Fruit fly (Drosophila melanogaster) whole organism, embryonic: ENCODE data around the gene Hmbs.

Experiments
- B-H2 ChIP-seq: fragments of 200-800 bp; sonication (Bioruptor generic); optimal IDR thresholded peaks from 2 replicates; lab custom pipeline; 2018; ENCODE audit warnings: missing biosample characterization, mild to moderate bottlenecking, missing genetic modification characterization
- CG10274 ChIP-seq: fragments of 200-800 bp; sonication (Bioruptor generic); optimal IDR thresholded peaks from 3 replicates; lab custom pipeline; 2017; ENCODE audit warnings: missing biosample characterization, mild to moderate bottlenecking, missing genetic modification characterization
- CG13624 ChIP-seq: fragments of 200-800 bp; sonication (Bioruptor generic); optimal IDR thresholded peaks from 2 replicates; lab custom pipeline; 2016; ENCODE audit warnings: missing biosample characterization, missing genetic modification characterization
- CG15073 ChIP-seq: fragments of 200-800 bp; sonication (Bioruptor generic); optimal IDR thresholded peaks from 2 replicates; lab custom pipeline; 2016; ENCODE audit warnings: missing biosample characterization, missing genetic modification characterization
- CG15514 ChIP-seq: fragments of 200-800 bp; sonication (Bioruptor generic); optimal IDR thresholded peaks from 3 replicates; lab custom pipeline; 2017; ENCODE audit warnings: missing biosample characterization, missing genetic modification characterization, mild to moderate bottlenecking, moderate library complexity, missing genetic modification reagents
- CG18262 ChIP-seq: fragments of 200-800 bp; optimal IDR thresholded peaks from 3 replicates; lab custom pipeline; 2019; ENCODE audit warnings: missing biosample characterization, mild to moderate bottlenecking, missing genetic modification characterization, moderate library complexity
- CG18599 ChIP-seq: fragments of 200-800 bp; sonication (Bioruptor generic); optimal IDR thresholded peaks from 3 replicates; lab custom pipeline; 2017; ENCODE audit warnings: missing biosample characterization, missing genetic modification characterization, mild to moderate bottlenecking, moderate library complexity, missing genetic modification reagents
- CG2712 ChIP-seq: fragments of 200-800 bp; optimal IDR thresholded peaks from 3 replicates; lab custom pipeline; 2019; ENCODE audit warnings: missing biosample characterization, mild to moderate bottlenecking, missing genetic modification characterization, moderate library complexity
- CG2889 ChIP-seq: fragments of 200-800 bp; sonication (Bioruptor generic); IDR thresholded peaks from 3 replicates; pipeline ENCODE4 v1.3.6; 2022; ENCODE audit warnings: missing biosample characterization, missing genetic modification characterization
- CG4282 ChIP-seq: fragments of 200-800 bp; sonication (Bioruptor generic); optimal IDR thresholded peaks from 2 replicates; lab custom pipeline; 2016; ENCODE audit warnings: missing biosample characterization, missing genetic modification characterization
- CG4404 ChIP-seq: fragments of 200-800 bp; sonication (Bioruptor generic); IDR thresholded peaks from 2 replicates; pipeline ENCODE4 v1.3.6; 2022; ENCODE audit warnings: missing biosample characterization, missing genetic modification characterization
- CG4820 ChIP-seq: fragments of 200-800 bp; sonication (Bioruptor generic); optimal IDR thresholded peaks from 3 replicates; lab custom pipeline; 2016; ENCODE audit warnings: missing biosample characterization, missing genetic modification characterization
- CG6689 ChIP-seq: fragments of 200-800 bp; sonication (Bioruptor generic); IDR thresholded peaks from 2 replicates; pipeline ENCODE4 v1.3.6; 2022; ENCODE audit warnings: missing biosample characterization, missing genetic modification characterization
- CG7928 ChIP-seq: fragments of 200-800 bp; sonication (Bioruptor generic); optimal IDR thresholded peaks from 2 replicates; lab custom pipeline; 2017; ENCODE audit warnings: missing biosample characterization, mild to moderate bottlenecking, missing genetic modification characterization
- D19A ChIP-seq: fragments of 200-800 bp; optimal IDR thresholded peaks from 3 replicates; lab custom pipeline; 2019; ENCODE audit warnings: missing biosample characterization, mild to moderate bottlenecking, missing genetic modification characterization, moderate library complexity
- Dbx ChIP-seq: fragments of 200-800 bp; sonication (Bioruptor generic); IDR thresholded peaks from 3 replicates; pipeline ENCODE4 v1.3.6; 2022; ENCODE audit warnings: missing biosample characterization, missing genetic modification characterization
- Dll ChIP-seq: fragments of 200-800 bp; sonication (Bioruptor generic); IDR thresholded peaks from 4 replicates; pipeline ENCODE4 v1.3.6; 2022; ENCODE audit warnings: missing biosample characterization, missing genetic modification characterization; ENCODE audit not compliant: partially characterized antibody
- Ets65A ChIP-seq: fragments of 200-800 bp; sonication (Bioruptor generic); peaks from one replicate; lab custom pipeline; 2016; ENCODE audit warnings: missing biosample characterization, missing genetic modification characterization
- Hand ChIP-seq: fragments of 200-800 bp; sonication (Bioruptor generic); optimal IDR thresholded peaks from 2 replicates; lab custom pipeline; 2017; ENCODE audit warnings: mild to moderate bottlenecking, missing biosample characterization, missing genetic modification reagents, missing genetic modification characterization
- Hmr ChIP-seq: fragments of 200-800 bp; sonication (Bioruptor generic); optimal IDR thresholded peaks from 3 replicates; lab custom pipeline; 2017; ENCODE audit warnings: mild to moderate bottlenecking, missing biosample characterization, missing genetic modification reagents, missing genetic modification characterization
- Hr51 ChIP-seq, 2 experiments: fragments of 200-800 bp; sonication (Bioruptor generic); optimal IDR thresholded peaks; 2 replicates in 1 of 2; 3 replicates in 1 of 2; lab custom pipeline; 2016 to 2018; ENCODE audit warnings: missing biosample characterization in 2 of 2, missing genetic modification characterization in 2 of 2, mild to moderate bottlenecking in 1 of 2, moderate library complexity in 1 of 2
- Med ChIP-seq: fragments of 200-800 bp; sonication (Bioruptor generic); peaks from one replicate; lab custom pipeline; 2016; ENCODE audit warnings: missing biosample characterization, missing genetic modification characterization, mild to moderate bottlenecking, inconsistent platforms, moderate library complexity
- Meics ChIP-seq: fragments of 200-800 bp; sonication (Bioruptor generic); optimal IDR thresholded peaks from 2 replicates; lab custom pipeline; 2017; ENCODE audit warnings: missing biosample characterization, mild to moderate bottlenecking, missing genetic modification characterization
- Oli ChIP-seq: fragments of 200-800 bp; sonication (Bioruptor generic); optimal IDR thresholded peaks from 2 replicates; lab custom pipeline; 2018; ENCODE audit warnings: missing biosample characterization, mild to moderate bottlenecking, missing genetic modification characterization, moderate library complexity
- Opbp ChIP-seq: fragments of 200-800 bp; sonication (Bioruptor generic); IDR thresholded peaks from 3 replicates; pipeline ENCODE4 v1.3.6; 2022; ENCODE audit warnings: missing biosample characterization, missing genetic modification characterization; ENCODE audit not compliant: partially characterized antibody
- Pdp1 ChIP-seq, 2 experiments: fragments of 200-800 bp; sonication (Bioruptor generic); optimal IDR thresholded peaks; 3 replicates each; lab custom pipeline; 2016; ENCODE audit warnings: missing biosample characterization in 2 of 2, missing genetic modification characterization in 2 of 2, mild to moderate bottlenecking in 1 of 2, moderate library complexity in 1 of 2
- Sox100B ChIP-seq: fragments of 200-800 bp; sonication (Bioruptor generic); optimal IDR thresholded peaks from 3 replicates; lab custom pipeline; 2018; ENCODE audit warnings: missing biosample characterization, mild to moderate bottlenecking, missing genetic modification characterization
- Sox102F ChIP-seq: fragments of 200-800 bp; sonication (Bioruptor generic); optimal IDR thresholded peaks from 2 replicates; lab custom pipeline; 2018; ENCODE audit warnings: missing biosample characterization, mild to moderate bottlenecking, missing genetic modification characterization, moderate library complexity
- Xbp1 ChIP-seq: fragments of 200-800 bp; sonication (Bioruptor generic); optimal IDR thresholded peaks from 3 replicates; lab custom pipeline; 2016; ENCODE audit warnings: missing biosample characterization, mild to moderate bottlenecking, missing genetic modification characterization
- ase ChIP-seq: fragments of 200-800 bp; sonication (Bioruptor generic); IDR thresholded peaks from 3 replicates; pipeline ENCODE4 v1.3.6; 2022; ENCODE audit warnings: missing biosample characterization, missing genetic modification characterization
- dimm ChIP-seq: fragments of 200-800 bp; sonication (Bioruptor generic); IDR thresholded peaks from 2 replicates; pipeline ENCODE4 v1.3.6; 2022; ENCODE audit warnings: missing biosample characterization, missing genetic modification characterization
- disco-r ChIP-seq: fragments of 200-800 bp; sonication (Bioruptor generic); optimal IDR thresholded peaks from 2 replicates; lab custom pipeline; 2016; ENCODE audit warnings: missing biosample characterization, missing genetic modification characterization
- exex ChIP-seq: fragments of 200-800 bp; sonication (Bioruptor generic); optimal IDR thresholded peaks from 4 replicates; lab custom pipeline; 2018; ENCODE audit warnings: missing biosample characterization, mild to moderate bottlenecking, missing genetic modification characterization, moderate library complexity
- gcm2 ChIP-seq: fragments of 200-800 bp; sonication (Bioruptor generic); optimal IDR thresholded peaks from 2 replicates; lab custom pipeline; 2016; ENCODE audit warnings: missing biosample characterization, missing genetic modification characterization
- gem ChIP-seq: fragments of 200-800 bp; sonication (Bioruptor generic); optimal IDR thresholded peaks from 2 replicates; lab custom pipeline; 2019; ENCODE audit warnings: missing biosample characterization, mild to moderate bottlenecking, missing genetic modification characterization, moderate library complexity
- hbn ChIP-seq: fragments of 200-800 bp; sonication (Bioruptor generic); IDR thresholded peaks from 2 replicates; pipeline ENCODE4 v1.3.6; 2022; ENCODE audit warnings: missing biosample characterization, missing genetic modification characterization; ENCODE audit not compliant: partially characterized antibody
- lab ChIP-seq: fragments of 200-800 bp; sonication (Bioruptor generic); optimal IDR thresholded peaks from 3 replicates; lab custom pipeline; 2017; ENCODE audit warnings: missing biosample characterization, missing genetic modification characterization, mild to moderate bottlenecking, moderate library complexity, missing genetic modification reagents
- lola ChIP-seq, 3 experiments: fragments of >200 bp in 2 of 3; fragments of 200-800 bp in 1 of 3; sonication (Bioruptor generic) in 1 of 3; optimal IDR thresholded peaks; 2 replicates each; lab custom pipeline; 2017 to 2019; ENCODE audit warnings: missing biosample characterization in 3 of 3, missing genetic modification characterization in 3 of 3, mild to moderate bottlenecking in 1 of 3, moderate library complexity in 1 of 3
- mam ChIP-seq: fragments of 200-800 bp; sonication (Bioruptor generic); optimal IDR thresholded peaks from 3 replicates; lab custom pipeline; 2016; ENCODE audit warnings: missing biosample characterization, missing genetic modification characterization
- pan ChIP-seq, 4 experiments: fragments of >200 bp in 3 of 4; fragments of 200-800 bp in 1 of 4; sonication (Bioruptor generic) in 1 of 4; optimal IDR thresholded peaks in 3 of 4; IDR thresholded peaks in 1 of 4; 2 replicates each; pipeline versions ENCODE4 v1.3.6 to Lab custom; 2017 to 2022; ENCODE audit warnings: missing biosample characterization in 2 of 4, missing genetic modification characterization in 2 of 4, mixed read lengths in 1 of 4
- pfk ChIP-seq: fragments of 200-800 bp; sonication (Bioruptor generic); optimal IDR thresholded peaks from 2 replicates; lab custom pipeline; 2018; ENCODE audit warnings: missing biosample characterization, mild to moderate bottlenecking, missing genetic modification characterization, moderate library complexity
- phol ChIP-seq: fragments of 200-800 bp; sonication (Bioruptor generic); optimal IDR thresholded peaks from 3 replicates; lab custom pipeline; 2018; ENCODE audit warnings: missing biosample characterization, mild to moderate bottlenecking, missing genetic modification characterization, moderate library complexity
- pita ChIP-seq: fragments of 200-800 bp; sonication (Bioruptor generic); optimal IDR thresholded peaks from 2 replicates; lab custom pipeline; 2017; ENCODE audit warnings: missing biosample characterization, mild to moderate bottlenecking, missing genetic modification characterization
- row ChIP-seq: fragments of 200-800 bp; sonication (Bioruptor generic); IDR thresholded peaks from 3 replicates; pipeline ENCODE4 v1.3.6; 2022; ENCODE audit warnings: missing biosample characterization, missing genetic modification characterization
- salm ChIP-seq: fragments of 200-800 bp; sonication (Bioruptor generic); optimal IDR thresholded peaks from 2 replicates; lab custom pipeline; 2018; ENCODE audit warnings: missing biosample characterization, mild to moderate bottlenecking, missing genetic modification characterization
- sug ChIP-seq: fragments of 200-800 bp; optimal IDR thresholded peaks from 2 replicates; lab custom pipeline; 2019; ENCODE audit warnings: missing biosample characterization, mild to moderate bottlenecking, missing genetic modification characterization, moderate library complexity
- trh ChIP-seq: fragments of 200-800 bp; sonication (Bioruptor generic); optimal IDR thresholded peaks from 2 replicates; lab custom pipeline; 2016; ENCODE audit warnings: missing biosample characterization, missing genetic modification characterization

Hmbs gene

dm6 chr3L:1320230-1320930 is 14.3 kb upstream of the Hmbs start (continued):
- TF ChIP-seq Xbp1 (GFP tag; lab: Kevin White, UChicago) (peak; percentile 15), Ets65A (peak; percentile 31), Meics (peak; percentile 34), pita (GFP tag; lab: Kevin White, UChicago) (no peak), CG18262 (tag; lab: Kevin White, UChicago) (peak; percentile 10), CG4820 (GFP tag; lab: Kevin White, UChicago) (no peak), disco-r (GFP tag; lab: Kevin White, UChicago) (no peak), hbn (GFP tag; lab: Robert Waterston, UW) (no peak), lab (GFP tag; lab: Kevin White, UChicago) (peak; percentile 57), D19A (tag; lab: Kevin White, UChicago) (peak; percentile 42), CG15514 (GFP tag; lab: Kevin White, UChicago) (peak; percentile 4), Med (peak; percentile 33), phol (tag; lab: Kevin White, UChicago) (peak; percentile 7), trh (GFP tag; lab: Kevin White, UChicago) (no peak), CG13624 (GFP tag; lab: Kevin White, UChicago) (no peak), ase (GFP tag; lab: Robert Waterston, UW) (no peak), row (GFP tag; lab: Robert Waterston, UW) (peak; percentile 48), gem (tag; lab: Kevin White, UChicago) (peak; percentile 40), exex (peak; percentile 75), Pdp1 (GFP tag; optimal IDR thresholded peaks at IDR 0.05; lab: Kevin White, UChicago) (peak in 1 of 2 experiments; percentile 21), CG4404 (GFP tag; lab: Robert Waterston, UW) (no peak), Hmr (GFP tag; lab: Kevin White, UChicago) (peak; percentile 20), Opbp (GFP tag; lab: Robert Waterston, UW) (no peak), pan (optimal IDR thresholded peaks at IDR 0.05; lab: Kevin White, UChicago) (no peak), pan (GFP tag; optimal IDR thresholded peaks at IDR 0.05 in 1 of 2, IDR thresholded peaks at IDR 0.05 in 1 of 2) (no peak), Sox102F (GFP tag; lab: Kevin White, UChicago) (peak; percentile 31), lola (GFP tag; optimal IDR thresholded peaks at IDR 0.05; lab: Kevin White, UChicago) (no peak), pfk (GFP tag; lab: Kevin White, UChicago) (no peak), CG15073 (no peak), dimm (GFP tag; lab: Robert Waterston, UW) (no peak), CG2889 (GFP tag; lab: Robert Waterston, UW) (0 out of 3 replicates have a peak, but pooled peaks have one; percentile 11), Hand (GFP tag; lab: Kevin White, UChicago) (no peak), Dll (GFP tag; lab: Robert Waterston, UW) (no peak), gcm2 (GFP tag; lab: Kevin White, UChicago) (no peak), Sox100B (peak; percentile 7), sug (peak; percentile 9), salm (tag; lab: Kevin White, UChicago) (peak; percentile 36), CG2712 (tag; lab: Kevin White, UChicago) (peak; percentile 2), Hr51 (GFP tag; optimal IDR thresholded peaks at IDR 0.05; lab: Kevin White, UChicago) (peak in 1 of 2 experiments; percentile 26), CG10274 (GFP tag; lab: Kevin White, UChicago) (peak; percentile 96), Dbx (GFP tag; lab: Robert Waterston, UW) (0 out of 3 replicates have a peak, but pooled peaks have one; percentile 24), CG4282 (GFP tag; lab: Kevin White, UChicago) (no peak), CG18599 (GFP tag; lab: Kevin White, UChicago) (peak; percentile 22), Oli (tag; lab: Kevin White, UChicago) (peak; percentile 28), mam (GFP tag; lab: Kevin White, UChicago) (peak; percentile 22), CG7928 (no peak), CG6689 (GFP tag; lab: Robert Waterston, UW) (0 out of 2 replicates have a peak, but pooled peaks have one; percentile 4), B-H2 (GFP tag; lab: Kevin White, UChicago) (no peak)
